Worm (Caenorhabditis elegans) whole organism, L1 larva: ENCODE data around the gene vha-1.

Experiments
- aha-1 ChIP-seq: fragments of 150-350 bp; optimal IDR thresholded peaks from 2 replicates; lab custom pipeline; 2014; ENCODE audit warnings: missing biosample characterization, missing genetic modification characterization
- elt-3 ChIP-seq, 6 experiments: fragments of 150-350 bp in 1 of 6; sonication (generic microtip); optimal IDR thresholded peaks; 2 replicates each; lab custom pipeline; 2017 to 2018; ENCODE audit warnings: missing biosample characterization in 6 of 6, missing genetic modification characterization in 6 of 6, inconsistent platforms in 1 of 6
- unc-62 ChIP-seq: fragments of 150-350 bp; optimal IDR thresholded peaks from 2 replicates; lab custom pipeline; 2014; ENCODE audit warnings: missing biosample characterization, missing genetic modification reagents, missing genetic modification characterization

DNA sequence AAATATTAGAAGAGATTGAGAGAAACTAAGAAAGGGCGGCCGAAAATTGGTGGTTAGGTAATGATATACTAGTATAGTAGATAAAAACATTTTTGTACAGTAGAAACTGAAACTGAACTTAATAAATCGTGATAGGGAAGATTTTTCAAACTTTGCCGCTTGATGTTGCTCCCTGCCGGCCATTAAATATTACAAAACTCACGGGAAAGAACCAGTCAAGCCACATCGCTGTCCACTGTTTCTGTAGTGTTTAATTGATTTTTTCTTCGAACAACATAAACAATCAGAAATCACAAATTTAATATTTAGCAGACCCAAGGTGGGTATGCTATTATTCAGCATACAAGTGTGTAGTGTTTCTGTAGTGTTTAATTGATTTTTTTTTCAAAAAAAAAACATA is 30.0 kb upstream of the vha-1 start, which contains the start of gene T05G5.5:
- no peak for TF ChIP-seq unc-62 (GFP tag; lab: Kevin White, UChicago)
- no peak for TF ChIP-seq aha-1 (tag; lab: Kevin White, UChicago)
- TF ChIP-seq elt-3 (tag; optimal IDR thresholded peaks at IDR 0.05; lab: Kevin White, UChicago): no peak
